Worm (Caenorhabditis elegans) whole organism, L4 larva: ENCODE results near the gene ZK795.2.

Experiments
- D1046.2 ChIP-seq: fragments of 200-800 bp; sonication (Bioruptor generic); IDR thresholded peaks from 2 replicates; pipeline ENCODE4 v1.3.6; 2022; ENCODE audit warnings: missing genetic modification characterization, missing compliant biosample characterization
- F37D6.2 ChIP-seq: sonication (generic microtip); optimal IDR thresholded peaks from 2 replicates; lab custom pipeline; 2016; ENCODE audit warnings: mild to moderate bottlenecking, missing genetic modification characterization, missing compliant biosample characterization
- T26A8.4 ChIP-seq: fragments of 200-800 bp; sonication (Bioruptor generic); IDR thresholded peaks from 2 replicates; pipeline ENCODE4 v1.3.6; 2022; ENCODE audit warnings: missing genetic modification characterization, missing compliant biosample characterization
- Y105C5A.15 ChIP-seq: fragments of 200-800 bp; sonication (Bioruptor generic); IDR thresholded peaks from 2 replicates; pipeline ENCODE4 v1.3.6; 2022; ENCODE audit warnings: missing genetic modification characterization, missing compliant biosample characterization
- Y5F2A.4 ChIP-seq: fragments of 200-800 bp; sonication (Bioruptor generic); optimal IDR thresholded peaks from 2 replicates; lab custom pipeline; 2018; ENCODE audit warnings: mild to moderate bottlenecking, missing genetic modification characterization, missing compliant biosample characterization
- Y75B8A.6 ChIP-seq: fragments of 200-800 bp; sonication (Bioruptor generic); IDR thresholded peaks from 2 replicates; pipeline ENCODE4 v1.3.6; 2022; ENCODE audit warnings: missing genetic modification reagents, missing genetic modification characterization, missing compliant biosample characterization
- aly-2 ChIP-seq: sonication (generic microtip); optimal IDR thresholded peaks from 2 replicates; lab custom pipeline; 2018; ENCODE audit warnings: missing biosample characterization, missing genetic modification characterization
- ama-1 ChIP-seq: fragments of 150-350 bp; optimal IDR thresholded peaks from 2 replicates; lab custom pipeline; 2014; ENCODE audit warnings: inconsistent platforms, mixed read lengths
- arid-1 ChIP-seq: fragments of 200-800 bp; sonication (Bioruptor generic); conservative IDR thresholded peaks from 2 replicates; pipeline ENCODE4 v1.3.6; 2022; ENCODE audit warnings: missing genetic modification reagents, missing genetic modification characterization, missing compliant biosample characterization
- attf-4 ChIP-seq: sonication (generic microtip); optimal IDR thresholded peaks from 3 replicates; lab custom pipeline; 2017; ENCODE audit warnings: missing biosample characterization, missing genetic modification characterization
- ceh-28 ChIP-seq: fragments of 150-350 bp; optimal IDR thresholded peaks from 2 replicates; lab custom pipeline; 2014; ENCODE audit warnings: missing biosample characterization, missing genetic modification reagents, missing genetic modification characterization
- ceh-44 ChIP-seq: fragments of 200-800 bp; sonication (Bioruptor generic); IDR thresholded peaks from 2 replicates; pipeline ENCODE4 v1.3.6; 2022; ENCODE audit warnings: missing genetic modification reagents, missing genetic modification characterization, missing compliant biosample characterization
- ceh-82 ChIP-seq: sonication (generic microtip); optimal IDR thresholded peaks from 2 replicates; lab custom pipeline; 2017; ENCODE audit warnings: missing biosample characterization, missing genetic modification characterization
- ces-1 ChIP-seq: fragments of 150-350 bp; sonication (generic microtip); optimal IDR thresholded peaks from 4 replicates; lab custom pipeline; 2014; ENCODE audit warnings: missing biosample characterization, missing genetic modification reagents, missing genetic modification characterization
- ctbp-1 ChIP-seq: fragments of 200-800 bp; sonication (Bioruptor generic); IDR thresholded peaks from 2 replicates; pipeline ENCODE4 v1.3.6; 2022; ENCODE audit warnings: missing genetic modification reagents, missing genetic modification characterization, missing compliant biosample characterization
- daf-16 ChIP-seq, 3 experiments: sonication (generic microtip); optimal IDR thresholded peaks; 2 replicates each; lab custom pipeline; 2016 to 2017; ENCODE audit warnings: missing genetic modification characterization in 3 of 3, missing genetic modification reagents in 3 of 3, mild to moderate bottlenecking in 2 of 3, missing compliant biosample characterization in 2 of 3, missing biosample characterization in 1 of 3, moderate library complexity in 1 of 3
- daf-19 ChIP-seq: fragments of 200-800 bp; sonication (Bioruptor generic); conservative IDR thresholded peaks from 2 replicates; pipeline ENCODE4 v1.3.6; 2022; ENCODE audit warnings: missing genetic modification characterization, missing compliant biosample characterization
- daf-8 ChIP-seq: fragments of 200-800 bp; sonication (Bioruptor generic); IDR thresholded peaks from 2 replicates; pipeline ENCODE4 v1.3.6; 2022; ENCODE audit warnings: missing genetic modification characterization, missing compliant biosample characterization
- dve-1 ChIP-seq: sonication (generic microtip); optimal IDR thresholded peaks from 2 replicates; lab custom pipeline; 2017; ENCODE audit warnings: antibody characterized with exemption, mild to moderate bottlenecking, missing genetic modification characterization, missing compliant biosample characterization; ENCODE audit not compliant: insufficient read depth
- egl-43 ChIP-seq: fragments of 200-800 bp; sonication (Bioruptor generic); IDR thresholded peaks from 2 replicates; pipeline ENCODE4 v1.3.6; 2022; ENCODE audit warnings: missing genetic modification reagents, missing genetic modification characterization, missing compliant biosample characterization
- gei-8 ChIP-seq: fragments of 200-800 bp; sonication (Bioruptor generic); optimal IDR thresholded peaks from 2 replicates; lab custom pipeline; 2018; ENCODE audit warnings: mild to moderate bottlenecking, missing genetic modification characterization, missing compliant biosample characterization
- hif-1 ChIP-seq, 2 experiments: sonication (generic microtip); optimal IDR thresholded peaks; 2 replicates each; lab custom pipeline; 2016 to 2017; ENCODE audit warnings: missing compliant biosample characterization in 2 of 2, missing genetic modification characterization in 2 of 2, missing genetic modification reagents in 2 of 2, missing genotype in 2 of 2, mild to moderate bottlenecking in 1 of 2
- jun-1 ChIP-seq: fragments of 150-350 bp; optimal IDR thresholded peaks from 2 replicates; lab custom pipeline; 2014; ENCODE audit warnings: missing biosample characterization, missing genetic modification reagents, missing genetic modification characterization
- lim-7 ChIP-seq: fragments of 200-800 bp; sonication (Bioruptor generic); IDR thresholded peaks from 2 replicates; pipeline ENCODE4 v1.3.6; 2022; ENCODE audit warnings: missing genetic modification characterization, missing compliant biosample characterization
- lin-1 ChIP-seq: fragments of 200-800 bp; sonication (Bioruptor generic); IDR thresholded peaks from 2 replicates; pipeline ENCODE4 v1.3.6; 2022; ENCODE audit warnings: missing genetic modification reagents, missing genetic modification characterization, missing compliant biosample characterization
- lin-15B ChIP-seq: fragments of 150-350 bp; sonication (generic microtip); optimal IDR thresholded peaks from 3 replicates; lab custom pipeline; 2014; ENCODE audit warnings: missing biosample characterization, missing genetic modification characterization
- lin-38 ChIP-seq: fragments of 200-800 bp; sonication (Bioruptor generic); IDR thresholded peaks from 2 replicates; pipeline ENCODE4 v1.3.6; 2022; ENCODE audit warnings: missing genetic modification reagents, missing genetic modification characterization, missing compliant biosample characterization
- lin-39 ChIP-seq: fragments of 150-350 bp; optimal IDR thresholded peaks from 2 replicates; lab custom pipeline; 2014; ENCODE audit warnings: missing biosample characterization, missing genetic modification reagents, missing genetic modification characterization
- lsy-2 ChIP-seq, 2 experiments: fragments of 150-350 bp in 1 of 2; sonication (generic microtip) in 1 of 2; optimal IDR thresholded peaks; 2 replicates each; lab custom pipeline; 2014 to 2017; ENCODE audit warnings: missing biosample characterization in 2 of 2, missing genetic modification characterization in 2 of 2
- madf-5 ChIP-seq, 2 experiments: fragments of 200-800 bp; sonication (Bioruptor generic); IDR thresholded peaks; 2 replicates each; pipeline ENCODE4 v1.3.6; 2022; ENCODE audit warnings: missing compliant biosample characterization in 2 of 2, missing genetic modification characterization in 2 of 2
- mdl-1 ChIP-seq, 2 experiments: fragments of 150-350 bp in 1 of 2; sonication (generic microtip) in 1 of 2; optimal IDR thresholded peaks; 2 replicates each; lab custom pipeline; 2014 to 2017; ENCODE audit warnings: missing biosample characterization in 2 of 2, missing genetic modification characterization in 2 of 2
- mes-2 ChIP-seq: sonication (generic microtip); optimal IDR thresholded peaks from 2 replicates; lab custom pipeline; 2016; ENCODE audit warnings: missing genotype, mild to moderate bottlenecking, missing genetic modification characterization, missing compliant biosample characterization; ENCODE audit not compliant: poor library complexity, severe bottlenecking
- nhr-10 ChIP-seq: fragments of 150-350 bp; optimal IDR thresholded peaks from 2 replicates; lab custom pipeline; 2014; ENCODE audit warnings: missing biosample characterization, missing genetic modification characterization
- nhr-237 ChIP-seq: sonication (generic microtip); optimal IDR thresholded peaks from 2 replicates; lab custom pipeline; 2017; ENCODE audit warnings: missing biosample characterization, missing genetic modification characterization
- nhr-25 ChIP-seq: sonication (generic microtip); optimal IDR thresholded peaks from 2 replicates; lab custom pipeline; 2017; ENCODE audit warnings: missing genetic modification characterization, mild to moderate bottlenecking, missing compliant biosample characterization, antibody characterized with exemption, moderate library complexity, borderline replicate concordance; ENCODE audit not compliant: insufficient read depth
- nhr-41 ChIP-seq: fragments of 200-800 bp; sonication (Bioruptor generic); IDR thresholded peaks from 2 replicates; pipeline ENCODE4 v1.3.6; 2022; ENCODE audit warnings: missing genetic modification reagents, missing genetic modification characterization, missing compliant biosample characterization
- nhr-42 ChIP-seq: fragments of 200-800 bp; sonication (Bioruptor generic); IDR thresholded peaks from 2 replicates; pipeline ENCODE4 v1.3.6; 2022; ENCODE audit warnings: missing genetic modification characterization, missing compliant biosample characterization
- nhr-48 ChIP-seq: sonication (generic microtip); optimal IDR thresholded peaks from 2 replicates; lab custom pipeline; 2016; ENCODE audit warnings: mild to moderate bottlenecking, missing genetic modification characterization, missing compliant biosample characterization
- nhr-6 ChIP-seq: fragments of 150-350 bp; optimal IDR thresholded peaks from 2 replicates; lab custom pipeline; 2014; ENCODE audit warnings: missing biosample characterization, missing genetic modification characterization
- pha-4 ChIP-seq, 2 experiments: fragments of 150-350 bp in 1 of 2; fragments of 200-800 bp in 1 of 2; sonication (Bioruptor generic) in 1 of 2; IDR thresholded peaks in 1 of 2; optimal IDR thresholded peaks in 1 of 2; 2 replicates each; pipeline versions ENCODE4 v1.3.6 to Lab custom; 2014 to 2022; ENCODE audit warnings: missing genetic modification characterization in 2 of 2, missing genetic modification reagents in 2 of 2, missing biosample characterization in 1 of 2, missing compliant biosample characterization in 1 of 2
- saeg-2 ChIP-seq: fragments of 200-800 bp; sonication (Bioruptor generic); IDR thresholded peaks from 2 replicates; pipeline ENCODE4 v1.3.6; 2022; ENCODE audit warnings: missing genetic modification reagents, missing genetic modification characterization, missing compliant biosample characterization
- sdz-12 ChIP-seq: fragments of 200-800 bp; sonication (Bioruptor generic); optimal IDR thresholded peaks from 2 replicates; lab custom pipeline; 2018; ENCODE audit warnings: mild to moderate bottlenecking, missing genetic modification characterization, missing compliant biosample characterization
- skn-1 ChIP-seq: fragments of 150-350 bp; optimal IDR thresholded peaks from 2 replicates; lab custom pipeline; 2014; ENCODE audit warnings: missing biosample characterization, missing genetic modification characterization
- snpc-1.2 ChIP-seq: fragments of 200-800 bp; sonication (Bioruptor generic); IDR thresholded peaks from 2 replicates; pipeline ENCODE4 v1.3.6; 2022; ENCODE audit warnings: missing genetic modification reagents, missing genetic modification characterization, missing compliant biosample characterization
- snpc-4 ChIP-seq: fragments of 150-350 bp; optimal IDR thresholded peaks from 2 replicates; lab custom pipeline; 2014; ENCODE audit warnings: missing biosample characterization, missing genetic modification characterization
- spr-3 ChIP-seq: fragments of 200-800 bp; sonication (Bioruptor generic); optimal IDR thresholded peaks from 2 replicates; lab custom pipeline; 2018; ENCODE audit warnings: mild to moderate bottlenecking, missing genetic modification characterization, missing compliant biosample characterization
- tag-97 ChIP-seq: fragments of 200-800 bp; sonication (Bioruptor generic); IDR thresholded peaks from 2 replicates; pipeline ENCODE4 v1.3.6; 2022; ENCODE audit warnings: missing genetic modification characterization, missing compliant biosample characterization
- unc-130 ChIP-seq: sonication (generic microtip); optimal IDR thresholded peaks from 2 replicates; lab custom pipeline; 2016; ENCODE audit warnings: missing genetic modification reagents, missing genetic modification characterization, missing compliant biosample characterization
- unc-39 ChIP-seq: sonication (generic microtip); optimal IDR thresholded peaks from 2 replicates; lab custom pipeline; 2017; ENCODE audit warnings: missing biosample characterization, missing genetic modification characterization
- zfp-2 ChIP-seq: sonication (generic microtip); optimal IDR thresholded peaks from 2 replicates; lab custom pipeline; 2016; ENCODE audit warnings: mild to moderate bottlenecking, missing genetic modification characterization, missing compliant biosample characterization

ZK795.2 gene

DNA sequence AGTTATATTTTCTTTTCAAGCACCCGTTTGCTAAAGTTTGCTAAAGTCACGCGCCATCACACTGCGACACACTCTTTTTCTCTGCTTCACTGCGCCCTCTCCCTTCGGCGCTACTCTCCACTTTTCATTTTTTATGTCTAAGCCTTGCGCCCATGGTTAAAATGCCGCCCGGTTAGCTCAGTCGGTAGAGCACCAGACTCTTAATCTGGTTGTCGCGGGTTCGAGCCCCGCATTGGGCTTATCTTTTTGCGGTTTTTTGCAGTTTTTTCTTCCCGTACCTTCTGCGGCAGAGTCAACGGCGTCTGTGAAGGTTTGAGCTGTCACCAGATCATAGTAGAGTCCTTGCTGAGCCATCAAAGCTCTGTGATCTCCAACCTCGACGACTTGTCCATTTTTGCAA is 35.8 kb upstream of the ZK795.2 start (continued):
- peak; percentile 74 for TF ChIP-seq spr-3 (GFP tag; lab: Kevin White, UChicago)
- TF ChIP-seq F37D6.2 (tag; lab: Kevin White, UChicago) = peak; percentile 47
- peak; percentile 71 for TF ChIP-seq unc-130 (GFP tag; lab: Kevin White, UChicago)
- peak; percentile 87 for TF ChIP-seq arid-1 (GFP tag; lab: Robert Waterston, UW)
- peak; percentile 44 for TF ChIP-seq zfp-2
- TF ChIP-seq daf-8 = 0 out of 2 replicates have a peak, but pooled peaks have one; percentile 69
- peak; percentile 85 for TF ChIP-seq mes-2 (tag; lab: Kevin White, UChicago)
- peak in 1 of 2 experiments; percentile 69 for TF ChIP-seq daf-16 (GFP tag; optimal IDR thresholded peaks at IDR 0.05; lab: Kevin White, UChicago)
- TF ChIP-seq daf-16 (tag; optimal IDR thresholded peaks at IDR 0.05; lab: Kevin White, UChicago) = peak; percentile 48
- TF ChIP-seq unc-39 = no peak
- no peak for TF ChIP-seq Y75B8A.6 (GFP tag; lab: Robert Waterston, UW)
- TF ChIP-seq lin-38 (GFP tag; lab: Robert Waterston, UW) = no peak; the same call in 1 of the 2 replicates
- peak; percentile 84; the same call in 1 of the 2 replicates for TF ChIP-seq Y105C5A.15 (GFP tag; lab: Robert Waterston, UW)
- peak; percentile 50 for TF ChIP-seq nhr-48
- peak; percentile 28 for TF ChIP-seq Y5F2A.4 (GFP tag; lab: Kevin White, UChicago)
- TF ChIP-seq lin-15B (tag; lab: Kevin White, UChicago) = no peak
- no peak for TF ChIP-seq skn-1 (tag; lab: Kevin White, UChicago)
- TF ChIP-seq lin-1 (GFP tag; lab: Robert Waterston, UW) = peak; percentile 74
- TF ChIP-seq nhr-41 = no peak
- TF ChIP-seq nhr-42 = peak; percentile 65; the same call in 1 of the 2 replicates
- TF ChIP-seq jun-1 (tag; lab: Kevin White, UChicago) = no peak
- peak in 1 of 2 experiments; percentile 80 for TF ChIP-seq mdl-1 (tag; optimal IDR thresholded peaks at IDR 0.05; lab: Kevin White, UChicago)
- no peak for TF ChIP-seq nhr-10 (tag; lab: Kevin White, UChicago)
- peak; percentile 53 for TF ChIP-seq sdz-12 (GFP tag; lab: Kevin White, UChicago)
- TF ChIP-seq nhr-237 (tag; lab: Kevin White, UChicago) = no peak
- TF ChIP-seq snpc-4 (tag; lab: Kevin White, UChicago) = no peak
- TF ChIP-seq gei-8 (GFP tag; lab: Kevin White, UChicago) = peak; percentile 41
- peak; percentile 97 for TF ChIP-seq egl-43 (GFP tag; lab: Robert Waterston, UW)
- TF ChIP-seq saeg-2 (GFP tag; lab: Robert Waterston, UW) = no peak
- peak; percentile 79 for TF ChIP-seq T26A8.4
- peak; percentile 90 for TF ChIP-seq D1046.2
- TF ChIP-seq dve-1 = peak; percentile 56
- TF ChIP-seq aly-2 (tag; lab: Kevin White, UChicago) = no peak
- TF ChIP-seq nhr-6 (tag; lab: Kevin White, UChicago) = no peak
- no peak for TF ChIP-seq ces-1 (GFP tag; lab: Kevin White, UChicago)
- peak; percentile 88 for TF ChIP-seq snpc-1.2 (GFP tag; lab: Robert Waterston, UW)
- TF ChIP-seq ceh-44 (GFP tag; lab: Robert Waterston, UW) = peak; percentile 74; the same call in 1 of the 2 replicates
- no peak for TF ChIP-seq daf-19 (GFP tag; lab: Robert Waterston, UW)
- peak; percentile 94 for TF ChIP-seq pha-4 (GFP tag; IDR thresholded peaks at IDR 0.05; lab: Robert Waterston, UW)
- no peak for TF ChIP-seq pha-4 (tag; optimal IDR thresholded peaks at IDR 0.05; lab: Kevin White, UChicago)
- TF ChIP-seq ceh-28 (tag; lab: Kevin White, UChicago) = no peak
- peak; percentile 54 to 72; a peak in 3 of 4 replicates for TF ChIP-seq madf-5 (GFP tag; IDR thresholded peaks at IDR 0.05; lab: Robert Waterston, UW)
- no peak for TF ChIP-seq lsy-2 (tag; optimal IDR thresholded peaks at IDR 0.05; lab: Kevin White, UChicago)
- no peak for TF ChIP-seq ceh-82 (tag; lab: Kevin White, UChicago)
- no peak for TF ChIP-seq attf-4 (tag; lab: Kevin White, UChicago)
- no peak for TF ChIP-seq ama-1 (lab: Kevin White, UChicago)
- TF ChIP-seq nhr-25 (tag; lab: Kevin White, UChicago) = no peak
- no peak for TF ChIP-seq tag-97 (GFP tag; lab: Robert Waterston, UW)
- TF ChIP-seq ctbp-1 = peak; percentile 65
- peak; percentile 89 for TF ChIP-seq lim-7
- TF ChIP-seq lin-39 (tag; lab: Kevin White, UChicago) = no peak
- TF ChIP-seq hif-1 (tag; optimal IDR thresholded peaks at IDR 0.05; lab: Kevin White, UChicago) = peak; percentile 4 to 86
